Worm (Caenorhabditis elegans) whole organism, L3 larva: ENCODE results near the gene C33A12.3.

Experiments
- R02D3.7 ChIP-seq: fragments of 150-350 bp; optimal IDR thresholded peaks from 2 replicates; lab custom pipeline; 2014; ENCODE audit warnings: missing biosample characterization, missing genetic modification characterization
- ZK546.5 ChIP-seq: sonication (generic microtip); optimal IDR thresholded peaks from 2 replicates; lab custom pipeline; 2017; ENCODE audit warnings: missing biosample characterization, missing genetic modification characterization
- aly-2 ChIP-seq: fragments of 150-350 bp; optimal IDR thresholded peaks from 2 replicates; lab custom pipeline; 2014; ENCODE audit warnings: missing biosample characterization, missing genetic modification characterization
- ceh-28 ChIP-seq: fragments of 150-350 bp; optimal IDR thresholded peaks from 2 replicates; lab custom pipeline; 2014; ENCODE audit warnings: missing biosample characterization, missing genetic modification reagents, missing genetic modification characterization
- ceh-82 ChIP-seq: fragments of 150-350 bp; optimal IDR thresholded peaks from 2 replicates; lab custom pipeline; 2014; ENCODE audit warnings: missing biosample characterization, missing genetic modification characterization
- ceh-9 ChIP-seq: sonication (generic microtip); optimal IDR thresholded peaks from 2 replicates; lab custom pipeline; 2018; ENCODE audit warnings: missing biosample characterization, missing genetic modification characterization
- egl-27 ChIP-seq: sonication (generic microtip); optimal IDR thresholded peaks from 4 replicates; lab custom pipeline; 2017; ENCODE audit warnings: missing biosample characterization, missing genetic modification reagents, missing genetic modification characterization
- egl-5 ChIP-seq: fragments of 150-350 bp; optimal IDR thresholded peaks from 2 replicates; lab custom pipeline; 2017; ENCODE audit warnings: missing biosample characterization, missing genetic modification reagents, missing genetic modification characterization, inconsistent platforms
- elt-1 ChIP-seq: fragments of 150-350 bp; optimal IDR thresholded peaks from 2 replicates; lab custom pipeline; 2014; ENCODE audit warnings: missing biosample characterization, missing genetic modification characterization
- elt-2 ChIP-seq: sonication (generic microtip); optimal IDR thresholded peaks from 2 replicates; lab custom pipeline; 2016; ENCODE audit warnings: missing genetic modification reagents, mild to moderate bottlenecking, missing genetic modification characterization, missing compliant biosample characterization
- elt-3 ChIP-seq, 3 experiments: fragments of 150-350 bp in 1 of 3; sonication (generic microtip) in 2 of 3; optimal IDR thresholded peaks; 2 replicates in 2 of 3; 4 replicates in 1 of 3; lab custom pipeline; 2014 to 2017; ENCODE audit warnings: missing biosample characterization in 3 of 3, missing genetic modification characterization in 3 of 3
- fkh-10 ChIP-seq: sonication (generic microtip); optimal IDR thresholded peaks from 2 replicates; lab custom pipeline; 2017; ENCODE audit warnings: missing biosample characterization, missing genetic modification reagents, missing genetic modification characterization
- fkh-2 ChIP-seq: fragments of 150-350 bp; optimal IDR thresholded peaks from 2 replicates; lab custom pipeline; 2014; ENCODE audit warnings: missing biosample characterization, missing genetic modification reagents, missing genetic modification characterization
- fos-1 ChIP-seq: fragments of 150-350 bp; optimal IDR thresholded peaks from 2 replicates; lab custom pipeline; 2014; ENCODE audit warnings: missing biosample characterization, missing genetic modification characterization
- jun-1 ChIP-seq: fragments of 150-350 bp; optimal IDR thresholded peaks from 2 replicates; lab custom pipeline; 2014; ENCODE audit warnings: missing biosample characterization, missing genetic modification reagents, missing genetic modification characterization
- lin-15B ChIP-seq: fragments of 150-350 bp; optimal IDR thresholded peaks from 2 replicates; lab custom pipeline; 2014; ENCODE audit warnings: missing biosample characterization, missing genetic modification characterization
- lin-39 ChIP-seq: fragments of 150-350 bp; optimal IDR thresholded peaks from 2 replicates; lab custom pipeline; 2018; ENCODE audit warnings: missing biosample characterization, missing genetic modification reagents, missing genetic modification characterization
- lsy-12 ChIP-seq: sonication (generic microtip); optimal IDR thresholded peaks from 2 replicates; lab custom pipeline; 2016; ENCODE audit warnings: mild to moderate bottlenecking, missing genetic modification characterization, missing compliant biosample characterization
- mdl-1 ChIP-seq: fragments of 150-350 bp; optimal IDR thresholded peaks from 2 replicates; lab custom pipeline; 2014; ENCODE audit warnings: missing biosample characterization, missing genetic modification characterization
- nfya-1 ChIP-seq: sonication (generic microtip); optimal IDR thresholded peaks from 2 replicates; lab custom pipeline; 2017; ENCODE audit warnings: missing genetic modification characterization, mild to moderate bottlenecking, missing compliant biosample characterization, antibody characterized with exemption, moderate library complexity; ENCODE audit not compliant: insufficient read depth
- nhr-12 ChIP-seq: fragments of 150-350 bp; optimal IDR thresholded peaks from 2 replicates; lab custom pipeline; 2014; ENCODE audit warnings: missing biosample characterization, missing genetic modification characterization
- nhr-23 ChIP-seq: fragments of 150-350 bp; optimal IDR thresholded peaks from 2 replicates; lab custom pipeline; 2014; ENCODE audit warnings: missing biosample characterization, missing genetic modification reagents, missing genetic modification characterization
- nhr-25 ChIP-seq: sonication (generic microtip); optimal IDR thresholded peaks from 2 replicates; lab custom pipeline; 2017; ENCODE audit warnings: missing biosample characterization, missing genetic modification characterization
- nhr-43 ChIP-seq: sonication (generic microtip); optimal IDR thresholded peaks from 2 replicates; lab custom pipeline; 2016; ENCODE audit warnings: mild to moderate bottlenecking, missing genetic modification characterization, missing compliant biosample characterization; ENCODE audit not compliant: poor library complexity, severe bottlenecking
- nhr-67 ChIP-seq: fragments of 150-350 bp; optimal IDR thresholded peaks from 2 replicates; lab custom pipeline; 2014; ENCODE audit warnings: missing biosample characterization, missing genetic modification characterization
- nhr-77 ChIP-seq: fragments of 150-350 bp; optimal IDR thresholded peaks from 2 replicates; lab custom pipeline; 2014; ENCODE audit warnings: missing biosample characterization, missing genetic modification characterization
- pqm-1 ChIP-seq: fragments of 150-350 bp; optimal IDR thresholded peaks from 2 replicates; lab custom pipeline; 2017; ENCODE audit warnings: missing biosample characterization, missing genetic modification characterization, inconsistent platforms
- sea-2 ChIP-seq: fragments of 150-350 bp; sonication (generic microtip); optimal IDR thresholded peaks from 4 replicates; lab custom pipeline; 2014; ENCODE audit warnings: missing biosample characterization, missing genetic modification reagents, missing genetic modification characterization
- skn-1 ChIP-seq: fragments of 150-350 bp; optimal IDR thresholded peaks from 2 replicates; lab custom pipeline; 2014; ENCODE audit warnings: missing biosample characterization, missing genetic modification characterization
- unc-39 ChIP-seq: sonication (generic microtip); optimal IDR thresholded peaks from 4 replicates; lab custom pipeline; 2017; ENCODE audit warnings: missing biosample characterization, missing genetic modification characterization
- unc-62 ChIP-seq: fragments of 150-350 bp; sonication (generic microtip); optimal IDR thresholded peaks from 4 replicates; lab custom pipeline; 2014; ENCODE audit warnings: missing biosample characterization, missing genetic modification reagents, missing genetic modification characterization
- ztf-11 ChIP-seq: fragments of 150-350 bp; optimal IDR thresholded peaks from 2 replicates; lab custom pipeline; 2014; ENCODE audit warnings: missing biosample characterization, missing genetic modification characterization
- ztf-4 ChIP-seq: fragments of 150-350 bp; optimal IDR thresholded peaks from 2 replicates; lab custom pipeline; 2014; ENCODE audit warnings: missing biosample characterization, missing genetic modification characterization

C33A12.3 gene

ce11 chrIV:9512836-9513235, at the start of gene C33A12.3:
C33A12.3 (minus strand) TSS chrIV:9513002.
- TF ChIP-seq fos-1 (tag; lab: Kevin White, UChicago) (no peak), ceh-9 (tag; lab: Kevin White, UChicago) (no peak), egl-27 (no peak)

ce11 chrIV:9545986-9546385, 33.2 kb upstream of the C33A12.3 start, which contains the start of gene T05A1.5:
T05A1.5 (plus strand) TSS chrIV:9546286.
- TF ChIP-seq ztf-4 (tag; lab: Kevin White, UChicago): no peak
- TF ChIP-seq, all 47 proteins: peak for 0

ce11 chrIV:9540342-9540856, 27.6 kb upstream of the C33A12.3 start, which contains the start of gene fbl-1:
fbl-1 (plus strand) TSS chrIV:9540806.
- TF ChIP-seq pqm-1 (tag; lab: Kevin White, UChicago): peak; percentile 84
- peak; percentile 90 for TF ChIP-seq elt-2 (tag; lab: Kevin White, UChicago)
- no peak for TF ChIP-seq jun-1 (tag; lab: Kevin White, UChicago)

- TF ChIP-seq fkh-2 (peak; percentile 87), nhr-12 (tag; lab: Kevin White, UChicago) (no peak), R02D3.7 (no peak), unc-39 (no peak), elt-1 (no peak), egl-5 (tag; lab: Kevin White, UChicago) (peak; percentile 69), fkh-10 (no peak), ceh-9 (tag; lab: Kevin White, UChicago) (no peak), nhr-77 (tag; lab: Kevin White, UChicago) (no peak), sea-2 (GFP tag; lab: Kevin White, UChicago) (no peak), unc-62 (GFP tag; lab: Kevin White, UChicago) (peak; percentile 47), lin-39 (tag; lab: Kevin White, UChicago) (peak; percentile 44)
Observed at ce11 chrIV:9538214-9538613, 25.4 kb upstream of the C33A12.3 start.

DNA sequence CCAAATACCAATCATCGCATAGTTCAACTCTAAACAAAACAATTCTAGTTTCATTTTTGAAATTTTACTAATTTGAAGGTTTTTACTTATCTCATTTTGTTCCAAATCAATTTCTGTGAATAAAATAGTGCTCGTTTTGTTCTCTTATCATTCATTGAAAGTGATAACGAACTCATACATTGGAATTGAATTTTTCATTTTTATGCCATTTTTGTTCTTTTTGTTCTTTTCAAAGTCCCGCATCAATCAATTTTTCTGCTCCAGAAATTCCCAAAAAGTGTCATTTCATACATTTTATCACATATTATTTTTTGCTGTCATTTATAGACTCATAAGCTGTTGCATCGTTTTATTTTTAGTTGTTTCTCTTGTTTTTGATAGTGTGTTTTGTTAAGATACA, 24.7 kb upstream of the C33A12.3 start:
- no peak for TF ChIP-seq aly-2 (tag; lab: Kevin White, UChicago)
- TF ChIP-seq skn-1 (tag; lab: Kevin White, UChicago): no peak
- TF ChIP-seq ZK546.5: no peak
- peak; percentile 79 for TF ChIP-seq elt-2 (tag; lab: Kevin White, UChicago)
- TF ChIP-seq pqm-1 (tag; lab: Kevin White, UChicago): peak; percentile 15

DNA sequence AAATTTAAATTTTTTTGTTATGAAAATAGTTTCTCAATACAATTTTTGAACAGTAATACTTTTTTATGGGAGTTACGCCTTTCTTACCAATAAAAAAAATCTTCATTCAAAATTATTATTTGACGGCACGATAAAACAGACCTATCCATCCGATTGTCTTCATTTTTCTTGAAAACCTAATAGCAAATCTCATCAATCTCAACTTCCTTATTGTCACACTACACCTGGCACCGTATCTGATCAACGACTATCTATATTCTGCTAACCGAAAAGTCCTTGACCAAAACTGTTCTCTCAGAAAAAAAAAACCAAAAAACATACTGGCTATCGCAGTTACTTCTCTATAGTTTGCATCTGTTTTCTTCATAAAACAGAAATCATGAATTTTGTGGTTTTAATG, 23.3 kb upstream of the C33A12.3 start:
- TF ChIP-seq nfya-1 (no peak), nhr-43 (tag; lab: Kevin White, UChicago) (peak; percentile 20), nhr-23 (tag; lab: Kevin White, UChicago) (peak; percentile 56), unc-39 (no peak), lin-15B (tag; lab: Kevin White, UChicago) (no peak), fkh-10 (no peak), elt-1 (peak; percentile 44)
- TF ChIP-seq, all 47 proteins: peak for 3

ce11 chrIV:9535105-9535504, 22.3 kb upstream of the C33A12.3 start:
- TF ChIP-seq ceh-28 (tag; lab: Kevin White, UChicago) (no peak), nhr-25 (tag; lab: Kevin White, UChicago) (peak; percentile 66), ZK546.5 (no peak), nhr-43 (tag; lab: Kevin White, UChicago) (peak; percentile 62), ceh-82 (tag; lab: Kevin White, UChicago) (no peak), elt-3 (tag; optimal IDR thresholded peaks at IDR 0.05; lab: Kevin White, UChicago) (peak in 1 of 3 experiments; percentile 81), ztf-11 (tag; lab: Kevin White, UChicago) (no peak), lsy-12 (tag; lab: Kevin White, UChicago) (no peak), mdl-1 (no peak), nhr-67 (tag; lab: Kevin White, UChicago) (no peak), nfya-1 (peak; percentile 9), fos-1 (tag; lab: Kevin White, UChicago) (no peak), nhr-23 (tag; lab: Kevin White, UChicago) (peak; percentile 85)
- TF ChIP-seq, all 47 proteins: peak for 5
